Fruit fly (Drosophila melanogaster) whole organism, prepupa: ENCODE measurements around the gene CG10748.

Experiments used
- CG10669 ChIP-seq: fragments of 200-800 bp; sonication (Bioruptor generic); optimal IDR thresholded peaks from 3 replicates; lab custom pipeline; 2018; ENCODE audit warnings: missing biosample characterization, mild to moderate bottlenecking, missing genetic modification characterization, moderate library complexity
- CG16779 ChIP-seq: fragments of 200-800 bp; sonication (Bioruptor generic); optimal IDR thresholded peaks from 3 replicates; lab custom pipeline; 2017; ENCODE audit warnings: missing biosample characterization, mild to moderate bottlenecking, missing genetic modification characterization
- CG6854 ChIP-seq: fragments of 200-800 bp; sonication (Bioruptor generic); optimal IDR thresholded peaks from 2 replicates; lab custom pipeline; 2017; ENCODE audit warnings: missing biosample characterization, mild to moderate bottlenecking, missing genetic modification characterization
- CG7368 ChIP-seq: fragments of 200-800 bp; sonication (Bioruptor generic); optimal IDR thresholded peaks from 3 replicates; lab custom pipeline; 2016; ENCODE audit warnings: missing biosample characterization, missing genetic modification characterization
- CG9139 ChIP-seq: fragments of 200-800 bp; sonication (Bioruptor generic); optimal IDR thresholded peaks from 3 replicates; lab custom pipeline; 2017; ENCODE audit warnings: missing biosample characterization, mild to moderate bottlenecking, missing genetic modification characterization
- Eip93F ChIP-seq: fragments of 200-800 bp; sonication (Bioruptor generic); optimal IDR thresholded peaks from 2 replicates; lab custom pipeline; 2016; ENCODE audit warnings: missing biosample characterization, mild to moderate bottlenecking, missing genetic modification characterization
- Ets21C ChIP-seq: fragments of 200-800 bp; sonication (Bioruptor generic); optimal IDR thresholded peaks from 3 replicates; lab custom pipeline; 2016; ENCODE audit warnings: missing biosample characterization, missing genetic modification characterization
- Sox102F ChIP-seq: fragments of 200-800 bp; sonication (Bioruptor generic); optimal IDR thresholded peaks from 2 replicates; lab custom pipeline; 2016; ENCODE audit warnings: missing biosample characterization, mild to moderate bottlenecking, missing genetic modification characterization
- Sox14 ChIP-seq: fragments of 200-800 bp; sonication (Bioruptor generic); optimal IDR thresholded peaks from 3 replicates; lab custom pipeline; 2016; ENCODE audit warnings: missing biosample characterization, missing genetic modification characterization
- eg ChIP-seq: fragments of 200-800 bp; sonication (Bioruptor generic); IDR thresholded peaks from 3 replicates; pipeline ENCODE4 v1.3.6; 2022; ENCODE audit warnings: missing biosample characterization, missing genetic modification characterization
- fd85E ChIP-seq: fragments of 200-800 bp; sonication (Bioruptor generic); optimal IDR thresholded peaks from 3 replicates; lab custom pipeline; 2016; ENCODE audit warnings: missing biosample characterization, missing genetic modification characterization
- svp ChIP-seq: fragments of 200-800 bp; sonication (Bioruptor generic); peaks from one replicate; lab custom pipeline; 2016; ENCODE audit warnings: missing biosample characterization, missing genetic modification characterization
- topi ChIP-seq: fragments of 200-800 bp; sonication (Bioruptor generic); optimal IDR thresholded peaks from 3 replicates; lab custom pipeline; 2016; ENCODE audit warnings: missing biosample characterization, missing genetic modification characterization
- vri ChIP-seq: fragments of 200-800 bp; sonication (Bioruptor generic); optimal IDR thresholded peaks from 3 replicates; lab custom pipeline; 2016; ENCODE audit warnings: missing biosample characterization, mild to moderate bottlenecking, missing genetic modification characterization

dm6 chr3L:12949386-12949785 is 22.8 kb downstream of the CG10748 start:
- TF ChIP-seq CG7368 (GFP tag; lab: Kevin White, UChicago) (no peak), Sox14 (GFP tag; lab: Kevin White, UChicago) (no peak), Eip93F (no peak), CG9139 (GFP tag; lab: Kevin White, UChicago) (no peak), svp (GFP tag; lab: Kevin White, UChicago) (no peak), vri (GFP tag; lab: Kevin White, UChicago) (no peak), CG6854 (GFP tag; lab: Kevin White, UChicago) (no peak), eg (GFP tag; lab: Robert Waterston, UW) (no peak), CG16779 (no peak), fd85E (GFP tag; lab: Kevin White, UChicago) (no peak), CG10669 (GFP tag; lab: Kevin White, UChicago) (no peak), topi (no peak), Sox102F (no peak), Ets21C (GFP tag; lab: Kevin White, UChicago) (no peak)
